Worm (Caenorhabditis elegans): ENCODE data around the gene eri-12.

- TF ChIP-seq ets-7 (tag; optimal IDR thresholded peaks at IDR 0.05) (no peak), flt-1 (GFP tag; IDR thresholded peaks at IDR 0.05) (no peak), ama-1 (optimal IDR thresholded peaks at IDR 0.05) (no peak), sea-1 (GFP tag; conservative IDR thresholded peaks at IDR 0.05) (no peak), scrt-1 (GFP tag; IDR thresholded peaks at IDR 0.05) (no peak), tbx-37 (GFP tag; conservative IDR thresholded peaks at IDR 0.05) (no peak)
Measured at ce11 chrIV:12193338-12193737, 36.7 kb downstream of the eri-12 start.
